Worm (Caenorhabditis elegans) whole organism, L2 larva: Measurements from ENCODE around the gene Y82E9BR.17.

ENCODE experiments used
- F13H6.1 ChIP-seq: sonication (generic microtip); optimal IDR thresholded peaks from 2 replicates; lab custom pipeline; 2016; ENCODE audit warnings: missing genetic modification characterization, missing compliant biosample characterization
- R02D3.7 ChIP-seq: fragments of 150-350 bp; optimal IDR thresholded peaks from 2 replicates; lab custom pipeline; 2014; ENCODE audit warnings: missing biosample characterization, missing genetic modification characterization
- Y55F3AM.14 ChIP-seq: fragments of 200-800 bp; sonication (Bioruptor generic); optimal IDR thresholded peaks from 2 replicates; lab custom pipeline; 2018; ENCODE audit warnings: mild to moderate bottlenecking, missing genetic modification characterization, missing compliant biosample characterization
- alr-1 ChIP-seq: fragments of 150-350 bp; optimal IDR thresholded peaks from 2 replicates; lab custom pipeline; 2014; ENCODE audit warnings: missing biosample characterization, missing genetic modification characterization
- aly-2 ChIP-seq: fragments of 150-350 bp; optimal IDR thresholded peaks from 2 replicates; lab custom pipeline; 2014; ENCODE audit warnings: missing biosample characterization, missing genetic modification characterization
- ama-1 ChIP-seq: fragments of 150-350 bp; optimal IDR thresholded peaks from 2 replicates; lab custom pipeline; 2018; ENCODE audit warnings: inconsistent platforms
- ceh-16 ChIP-seq: fragments of 150-350 bp; optimal IDR thresholded peaks from 2 replicates; lab custom pipeline; 2014; ENCODE audit warnings: missing biosample characterization, missing genetic modification characterization
- ceh-82 ChIP-seq: fragments of 150-350 bp; optimal IDR thresholded peaks from 2 replicates; lab custom pipeline; 2014; ENCODE audit warnings: missing biosample characterization, missing genetic modification characterization
- egl-27 ChIP-seq: sonication (generic microtip); optimal IDR thresholded peaks from 3 replicates; lab custom pipeline; 2017; ENCODE audit warnings: missing biosample characterization, missing genetic modification reagents, missing genetic modification characterization
- elt-3 ChIP-seq: sonication (generic microtip); optimal IDR thresholded peaks from 2 replicates; lab custom pipeline; 2017; ENCODE audit warnings: missing biosample characterization, missing genetic modification characterization
- fos-1 ChIP-seq: fragments of 150-350 bp; optimal IDR thresholded peaks from 2 replicates; lab custom pipeline; 2014; ENCODE audit warnings: missing biosample characterization, missing genetic modification characterization
- gmeb-1 ChIP-seq: fragments of 150-350 bp; optimal IDR thresholded peaks from 2 replicates; lab custom pipeline; 2014; ENCODE audit warnings: missing biosample characterization, missing genetic modification characterization
- lin-11 ChIP-seq: fragments of 150-350 bp; sonication (generic microtip); optimal IDR thresholded peaks from 2 replicates; lab custom pipeline; 2014; ENCODE audit warnings: missing biosample characterization, missing genetic modification characterization, inconsistent platforms, mixed read lengths
- lin-13 ChIP-seq: fragments of 150-350 bp; optimal IDR thresholded peaks from 2 replicates; lab custom pipeline; 2014; ENCODE audit warnings: missing biosample characterization, missing genetic modification reagents, missing genetic modification characterization
- lsy-2 ChIP-seq, 2 experiments: fragments of 150-350 bp in 1 of 2; sonication (generic microtip) in 1 of 2; optimal IDR thresholded peaks; 2 replicates each; lab custom pipeline; 2014 to 2017; ENCODE audit warnings: missing biosample characterization in 2 of 2, missing genetic modification characterization in 2 of 2
- mab-5 ChIP-seq: fragments of 150-350 bp; optimal IDR thresholded peaks from 2 replicates; lab custom pipeline; 2014; ENCODE audit warnings: missing biosample characterization, missing genetic modification characterization
- mbf-1 ChIP-seq: sonication (generic microtip); optimal IDR thresholded peaks from 2 replicates; lab custom pipeline; 2017; ENCODE audit warnings: missing biosample characterization, missing genetic modification characterization
- mdl-1 ChIP-seq, 2 experiments: fragments of 150-350 bp in 1 of 2; sonication (generic microtip) in 1 of 2; optimal IDR thresholded peaks; 2 replicates each; lab custom pipeline; 2017; ENCODE audit warnings: missing biosample characterization in 2 of 2, missing genetic modification characterization in 2 of 2
- nhr-10 ChIP-seq: sonication (generic microtip); optimal IDR thresholded peaks from 2 replicates; lab custom pipeline; 2017; ENCODE audit warnings: missing biosample characterization, missing genetic modification characterization
- nhr-11 ChIP-seq: fragments of 150-350 bp; optimal IDR thresholded peaks from 2 replicates; lab custom pipeline; 2014; ENCODE audit warnings: missing biosample characterization, missing genetic modification characterization
- nhr-12 ChIP-seq: fragments of 150-350 bp; optimal IDR thresholded peaks from 2 replicates; lab custom pipeline; 2014; ENCODE audit warnings: missing biosample characterization, missing genetic modification characterization
- nhr-129 ChIP-seq: fragments of 150-350 bp; optimal IDR thresholded peaks from 2 replicates; lab custom pipeline; 2014; ENCODE audit warnings: missing biosample characterization, missing genetic modification characterization
- nhr-21 ChIP-seq: fragments of 150-350 bp; optimal IDR thresholded peaks from 2 replicates; lab custom pipeline; 2014; ENCODE audit warnings: missing biosample characterization, missing genetic modification characterization
- nhr-23 ChIP-seq: fragments of 150-350 bp; optimal IDR thresholded peaks from 2 replicates; lab custom pipeline; 2014; ENCODE audit warnings: missing biosample characterization, missing genetic modification reagents, missing genetic modification characterization
- nhr-237 ChIP-seq: fragments of 150-350 bp; optimal IDR thresholded peaks from 2 replicates; lab custom pipeline; 2014; ENCODE audit warnings: missing biosample characterization, missing genetic modification characterization
- nhr-25 ChIP-seq: fragments of 150-350 bp; sonication (generic microtip); optimal IDR thresholded peaks from 3 replicates; lab custom pipeline; 2014; ENCODE audit warnings: missing biosample characterization, missing genetic modification characterization
- nhr-6 ChIP-seq: fragments of 150-350 bp; optimal IDR thresholded peaks from 2 replicates; lab custom pipeline; 2014; ENCODE audit warnings: missing biosample characterization, missing genetic modification characterization
- nhr-77 ChIP-seq: fragments of 150-350 bp; optimal IDR thresholded peaks from 2 replicates; lab custom pipeline; 2014; ENCODE audit warnings: missing biosample characterization, missing genetic modification characterization
- sma-9 ChIP-seq, 2 experiments: fragments of 150-350 bp in 1 of 2; sonication (generic microtip) in 1 of 2; optimal IDR thresholded peaks; 2 replicates each; lab custom pipeline; 2014 to 2016; ENCODE audit warnings: missing genetic modification characterization in 2 of 2, mild to moderate bottlenecking in 1 of 2, missing biosample characterization in 1 of 2, missing compliant biosample characterization in 1 of 2, missing genetic modification reagents in 1 of 2, moderate library complexity in 1 of 2
- snpc-4 ChIP-seq: fragments of 150-350 bp; optimal IDR thresholded peaks from 2 replicates; lab custom pipeline; 2014; ENCODE audit warnings: missing biosample characterization, missing genetic modification characterization
- unc-55 ChIP-seq: fragments of 150-350 bp; sonication (generic microtip); optimal IDR thresholded peaks from 3 replicates; lab custom pipeline; 2014; ENCODE audit warnings: missing biosample characterization, missing genetic modification reagents, missing genetic modification characterization
- ztf-1 ChIP-seq: fragments of 200-800 bp; sonication (Bioruptor generic); conservative IDR thresholded peaks from 2 replicates; pipeline ENCODE4 v1.3.6; 2022; ENCODE audit warnings: missing genetic modification characterization, missing compliant biosample characterization
- ztf-11 ChIP-seq: sonication (generic microtip); optimal IDR thresholded peaks from 2 replicates; lab custom pipeline; 2017; ENCODE audit warnings: missing biosample characterization, missing genetic modification characterization
- ztf-4 ChIP-seq: fragments of 150-350 bp; optimal IDR thresholded peaks from 2 replicates; lab custom pipeline; 2014; ENCODE audit warnings: missing biosample characterization, missing genetic modification characterization

Gene Y82E9BR.17

ce11 chrIII:1495230-1495629 is 39.7 kb upstream of the Y82E9BR.17 start, which contains the start of gene Y82E9BR.19:
Gene Y82E9BR.19, minus strand, starts transcription at chrIII:1495330.
- TF ChIP-seq gmeb-1 (tag; lab: Kevin White, UChicago) (no peak), mbf-1 (tag; lab: Kevin White, UChicago) (no peak), nhr-129 (tag; lab: Kevin White, UChicago) (no peak), nhr-21 (tag; lab: Kevin White, UChicago) (no peak), mdl-1 (tag; optimal IDR thresholded peaks at IDR 0.05; lab: Kevin White, UChicago) (no peak), elt-3 (tag; lab: Kevin White, UChicago) (no peak), nhr-25 (tag; lab: Kevin White, UChicago) (no peak), unc-55 (GFP tag; lab: Kevin White, UChicago) (no peak), nhr-77 (tag; lab: Kevin White, UChicago) (no peak), nhr-6 (tag; lab: Kevin White, UChicago) (no peak), F13H6.1 (tag; lab: Kevin White, UChicago) (no peak), ceh-16 (tag; lab: Kevin White, UChicago) (no peak)

- TF ChIP-seq ztf-11 (tag; lab: Kevin White, UChicago) = no peak
- no peak for TF ChIP-seq nhr-6 (tag; lab: Kevin White, UChicago)
- no peak for TF ChIP-seq ztf-4
- TF ChIP-seq mab-5 (tag; lab: Kevin White, UChicago) = no peak
- no peak for TF ChIP-seq nhr-23
- no peak for TF ChIP-seq nhr-10 (tag; lab: Kevin White, UChicago)
- no peak for TF ChIP-seq elt-3 (tag; lab: Kevin White, UChicago)
- TF ChIP-seq egl-27 (tag; lab: Kevin White, UChicago) = no peak
- no peak for TF ChIP-seq unc-55 (GFP tag; lab: Kevin White, UChicago)
- no peak for TF ChIP-seq lin-13 (GFP tag; lab: Kevin White, UChicago)
Measured at ce11 chrIII:1483407-1483806, 27.8 kb upstream of the Y82E9BR.17 start, which contains the start of gene Y82E9BR.18. Gene Y82E9BR.18, minus strand, starts transcription at chrIII:1483507.

DNA sequence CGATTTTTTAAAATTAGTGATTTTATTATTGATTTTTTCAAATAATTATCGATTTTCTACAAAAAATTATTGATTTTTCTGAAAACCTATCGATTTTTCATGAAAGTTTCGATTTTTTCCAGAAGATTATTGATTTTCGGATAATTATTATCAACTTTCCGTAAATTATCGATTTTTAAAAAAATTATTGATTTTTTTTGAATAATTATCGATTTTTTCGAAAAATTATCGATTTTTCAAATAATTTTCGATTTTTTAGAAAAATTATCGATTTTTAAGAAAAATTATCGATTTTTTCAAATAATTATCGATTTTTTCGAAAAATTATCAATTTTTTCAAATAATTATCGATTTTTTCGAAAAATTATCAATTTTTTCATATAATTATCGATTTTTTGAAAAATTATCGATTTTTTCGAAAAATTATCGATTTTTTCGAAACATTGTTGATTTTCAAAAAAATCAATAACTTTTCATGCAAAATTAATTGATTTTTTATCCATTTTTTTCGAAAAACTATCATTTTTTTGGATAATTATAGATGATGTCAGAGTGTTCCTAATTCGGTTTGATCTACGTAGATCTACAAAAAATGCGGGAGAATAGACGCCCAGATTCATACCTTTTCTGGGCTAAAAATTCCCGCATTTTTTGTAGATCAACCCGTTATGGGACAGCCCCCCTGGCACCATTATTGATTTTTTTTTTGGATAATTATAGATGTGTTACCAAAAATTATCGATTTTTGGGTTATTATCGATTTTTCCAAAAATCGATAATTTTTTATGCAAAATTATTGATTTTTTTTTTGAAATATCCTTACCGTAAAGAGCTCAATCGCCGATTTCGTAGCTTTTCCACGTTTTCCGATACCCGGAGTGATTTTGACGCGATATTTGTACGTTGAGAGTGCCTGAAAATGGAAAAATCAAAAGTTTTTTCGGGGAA is 13.1 kb upstream of the Y82E9BR.17 start:
- TF ChIP-seq R02D3.7 (no peak), ztf-11 (tag; lab: Kevin White, UChicago) (no peak), snpc-4 (no peak), nhr-25 (tag; lab: Kevin White, UChicago) (no peak), egl-27 (tag; lab: Kevin White, UChicago) (no peak), sma-9 (GFP tag; optimal IDR thresholded peaks at IDR 0.05; lab: Kevin White, UChicago) (no peak), sma-9 (tag; optimal IDR thresholded peaks at IDR 0.05; lab: Kevin White, UChicago) (no peak), fos-1 (no peak), ceh-82 (no peak), nhr-12 (no peak), aly-2 (tag; lab: Kevin White, UChicago) (no peak), nhr-11 (tag; lab: Kevin White, UChicago) (no peak), nhr-10 (tag; lab: Kevin White, UChicago) (no peak), alr-1 (tag; lab: Kevin White, UChicago) (no peak), Y55F3AM.14 (GFP tag; lab: Kevin White, UChicago) (no peak), ztf-1 (GFP tag; lab: Robert Waterston, UW) (no peak), nhr-237 (tag; lab: Kevin White, UChicago) (no peak), nhr-23 (no peak), lin-11 (tag; lab: Kevin White, UChicago) (no peak), lsy-2 (tag; optimal IDR thresholded peaks at IDR 0.05; lab: Kevin White, UChicago) (no peak)

DNA sequence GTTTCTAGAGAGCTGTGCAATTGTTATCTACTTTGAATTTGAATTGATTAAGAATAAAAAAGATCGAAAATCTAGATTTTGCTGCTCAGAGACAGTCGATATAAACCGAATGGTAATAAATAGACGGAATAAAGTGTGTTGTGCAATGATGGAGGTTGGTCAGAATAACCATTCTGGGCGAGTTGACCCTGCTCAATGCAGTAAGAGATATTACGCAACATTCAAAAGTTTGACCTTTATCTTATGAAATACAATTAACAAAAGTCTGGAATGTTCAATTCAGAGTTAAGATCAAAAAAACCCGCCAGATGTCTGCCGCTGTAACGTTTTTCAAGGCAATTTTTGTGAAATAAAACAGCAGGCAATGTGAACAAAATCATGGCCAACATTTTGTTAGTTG is 1.3 kb upstream of the Y82E9BR.17 start:
- TF ChIP-seq ama-1 (lab: Kevin White, UChicago) (no peak), unc-55 (GFP tag; lab: Kevin White, UChicago) (no peak), nhr-23 (no peak), ceh-16 (tag; lab: Kevin White, UChicago) (no peak)
